Fruit fly (Drosophila melanogaster) whole organism, embryonic: ENCODE results near the gene Mst85C.

Source experiments
- ATbp ChIP-seq: fragments of 200-800 bp; sonication (Bioruptor generic); optimal IDR thresholded peaks from 2 replicates; lab custom pipeline; 2017; ENCODE audit warnings: missing biosample characterization, mild to moderate bottlenecking, missing genetic modification characterization, missing genetic modification reagents
- Blimp-1 ChIP-seq: fragments of 200-800 bp; sonication (Bioruptor generic); optimal IDR thresholded peaks from 3 replicates; lab custom pipeline; 2018; ENCODE audit warnings: missing biosample characterization, missing genetic modification characterization, mild to moderate bottlenecking, moderate library complexity, missing genetic modification reagents
- CG10543 ChIP-seq: fragments of 200-800 bp; sonication (Bioruptor generic); optimal IDR thresholded peaks from 3 replicates; lab custom pipeline; 2017; ENCODE audit warnings: missing biosample characterization, mild to moderate bottlenecking, missing genetic modification characterization, moderate library complexity
- CG10565 ChIP-seq: fragments of 200-800 bp; sonication (Bioruptor generic); optimal IDR thresholded peaks from 3 replicates; lab custom pipeline; 2016; ENCODE audit warnings: missing biosample characterization, mild to moderate bottlenecking, missing genetic modification characterization
- CG10654 ChIP-seq: fragments of 200-800 bp; sonication (Bioruptor generic); optimal IDR thresholded peaks from 2 replicates; lab custom pipeline; 2016; ENCODE audit warnings: missing biosample characterization, missing genetic modification characterization
- CG11085 ChIP-seq: fragments of 200-800 bp; sonication (Bioruptor generic); IDR thresholded peaks from 2 replicates; pipeline ENCODE4 v1.3.6; 2022; ENCODE audit warnings: missing biosample characterization, missing genetic modification characterization
- CG12155 ChIP-seq: fragments of 200-800 bp; sonication (Bioruptor generic); optimal IDR thresholded peaks from 3 replicates; lab custom pipeline; 2016; ENCODE audit warnings: missing biosample characterization, missing genetic modification characterization
- CG12219 ChIP-seq: fragments of 200-800 bp; sonication (Bioruptor generic); optimal IDR thresholded peaks from 3 replicates; lab custom pipeline; 2018; ENCODE audit warnings: missing biosample characterization, mild to moderate bottlenecking, missing genetic modification characterization
- CG13287 ChIP-seq: fragments of 200-800 bp; sonication (Bioruptor generic); IDR thresholded peaks from 2 replicates; pipeline ENCODE4 v1.3.6; 2022; ENCODE audit warnings: missing biosample characterization, missing genetic modification characterization; ENCODE audit not compliant: partially characterized antibody
- CG1602 ChIP-seq: fragments of 200-800 bp; sonication (Bioruptor generic); optimal IDR thresholded peaks from 3 replicates; lab custom pipeline; 2016; ENCODE audit warnings: missing biosample characterization, missing genetic modification characterization
- CG16813 ChIP-seq: fragments of 200-800 bp; sonication (Bioruptor generic); IDR thresholded peaks from 3 replicates; pipeline ENCODE4 v1.3.6; 2022; ENCODE audit warnings: missing biosample characterization, missing genetic modification characterization; ENCODE audit not compliant: partially characterized antibody
- CG17385 ChIP-seq: fragments of 200-800 bp; sonication (Bioruptor generic); optimal IDR thresholded peaks from 3 replicates; lab custom pipeline; 2018; ENCODE audit warnings: missing biosample characterization, mild to moderate bottlenecking, missing genetic modification characterization
- CG1792 ChIP-seq: fragments of 200-800 bp; sonication (Bioruptor generic); optimal IDR thresholded peaks from 2 replicates; lab custom pipeline; 2016; ENCODE audit warnings: missing biosample characterization, missing genetic modification characterization
- CG18764 ChIP-seq: fragments of 200-800 bp; sonication (Bioruptor generic); optimal IDR thresholded peaks from 3 replicates; lab custom pipeline; 2016; ENCODE audit warnings: missing biosample characterization, missing genetic modification characterization
- CG2712 ChIP-seq: fragments of 200-800 bp; optimal IDR thresholded peaks from 3 replicates; lab custom pipeline; 2019; ENCODE audit warnings: missing biosample characterization, mild to moderate bottlenecking, missing genetic modification characterization, moderate library complexity
- CG3163 ChIP-seq: fragments of 200-800 bp; sonication (Bioruptor generic); optimal IDR thresholded peaks from 3 replicates; lab custom pipeline; 2016; ENCODE audit warnings: missing biosample characterization, missing genetic modification characterization
- CG3726 ChIP-seq: fragments of 200-800 bp; sonication (Bioruptor generic); IDR thresholded peaks from 3 replicates; pipeline ENCODE4, ENCODE4 v1.3.6; 2022; ENCODE audit warnings: missing biosample characterization, missing genetic modification characterization
- CG6683 ChIP-seq: fragments of 200-800 bp; sonication (Bioruptor generic); optimal IDR thresholded peaks from 2 replicates; lab custom pipeline; 2017; ENCODE audit warnings: missing biosample characterization, mild to moderate bottlenecking, missing genetic modification characterization, missing genetic modification reagents
- CG9609 ChIP-seq: fragments of 200-800 bp; sonication (Bioruptor generic); optimal IDR thresholded peaks from 3 replicates; lab custom pipeline; 2016; ENCODE audit warnings: missing biosample characterization, missing genetic modification characterization
- CG9797 ChIP-seq: fragments of 200-800 bp; sonication (Bioruptor generic); optimal IDR thresholded peaks from 3 replicates; lab custom pipeline; 2018; ENCODE audit warnings: missing biosample characterization, mild to moderate bottlenecking, missing genetic modification characterization
- CG9876 ChIP-seq: fragments of 200-800 bp; sonication (Bioruptor generic); optimal IDR thresholded peaks from 2 replicates; lab custom pipeline; 2016; ENCODE audit warnings: missing biosample characterization, missing genetic modification characterization
- Dll ChIP-seq: fragments of 200-800 bp; sonication (Bioruptor generic); IDR thresholded peaks from 4 replicates; pipeline ENCODE4 v1.3.6; 2022; ENCODE audit warnings: missing biosample characterization, missing genetic modification characterization; ENCODE audit not compliant: partially characterized antibody
- Dp ChIP-seq: fragments of 200-800 bp; sonication (Bioruptor generic); optimal IDR thresholded peaks from 2 replicates; lab custom pipeline; 2018; ENCODE audit warnings: missing biosample characterization, mild to moderate bottlenecking, missing genetic modification characterization, moderate library complexity
- Drgx ChIP-seq: fragments of 200-800 bp; sonication (Bioruptor generic); IDR thresholded peaks from 2 replicates; pipeline ENCODE4 v1.3.6; 2022; ENCODE audit warnings: missing biosample characterization, missing genetic modification characterization
- ERR ChIP-seq: fragments of 200-800 bp; sonication (Bioruptor generic); optimal IDR thresholded peaks from 2 replicates; lab custom pipeline; 2016; ENCODE audit warnings: missing biosample characterization, missing genetic modification characterization
- Ets97D ChIP-seq: fragments of 200-800 bp; sonication (Bioruptor generic); optimal IDR thresholded peaks from 3 replicates; lab custom pipeline; 2016; ENCODE audit warnings: missing biosample characterization, missing genetic modification characterization
- H15 ChIP-seq: fragments of 200-800 bp; sonication (Bioruptor generic); IDR thresholded peaks from 3 replicates; pipeline ENCODE4 v1.3.6; 2022; ENCODE audit warnings: missing biosample characterization, missing genetic modification characterization
- Nf-YA ChIP-seq: fragments of 200-800 bp; sonication (Bioruptor generic); IDR thresholded peaks from 2 replicates; pipeline ENCODE4 v1.3.6; 2022; ENCODE audit warnings: missing biosample characterization, missing genetic modification characterization
- Spps ChIP-seq: fragments of 200-800 bp; sonication (Bioruptor generic); optimal IDR thresholded peaks from 2 replicates; lab custom pipeline; 2018; ENCODE audit warnings: missing biosample characterization, mild to moderate bottlenecking, missing genetic modification characterization
- Stat92E ChIP-seq, 3 experiments: fragments of >200 bp in 2 of 3; fragments of 200-800 bp in 1 of 3; sonication (Bioruptor generic) in 1 of 3; optimal IDR thresholded peaks; 2 replicates each; lab custom pipeline; 2017 to 2019; ENCODE audit warnings: missing biosample characterization in 3 of 3, missing genetic modification characterization in 3 of 3, mild to moderate bottlenecking in 1 of 3, moderate library complexity in 1 of 3
- Usf ChIP-seq: fragments of 200-800 bp; sonication (Bioruptor generic); optimal IDR thresholded peaks from 2 replicates; lab custom pipeline; 2017; ENCODE audit warnings: missing genotype, missing biosample characterization, missing genetic modification characterization
- da ChIP-seq: fragments of 200-800 bp; sonication (Bioruptor generic); optimal IDR thresholded peaks from 2 replicates; lab custom pipeline; 2016; ENCODE audit warnings: missing biosample characterization, missing genetic modification characterization
- danr ChIP-seq: fragments of 200-800 bp; sonication (Bioruptor generic); IDR thresholded peaks from 2 replicates; pipeline ENCODE4 v1.3.6; 2022; ENCODE audit warnings: missing biosample characterization, missing genetic modification characterization
- dimm ChIP-seq: fragments of 200-800 bp; sonication (Bioruptor generic); IDR thresholded peaks from 2 replicates; pipeline ENCODE4 v1.3.6; 2022; ENCODE audit warnings: missing biosample characterization, missing genetic modification characterization
- dmrt11E ChIP-seq: fragments of 200-800 bp; sonication (Bioruptor generic); optimal IDR thresholded peaks from 3 replicates; lab custom pipeline; 2018; ENCODE audit warnings: missing biosample characterization, mild to moderate bottlenecking, missing genetic modification characterization, moderate library complexity
- dpn ChIP-seq, 2 experiments: fragments of 200-800 bp; sonication (Bioruptor generic); optimal IDR thresholded peaks; 3 replicates each; lab custom pipeline; 2016; ENCODE audit warnings: missing biosample characterization in 2 of 2, missing genetic modification characterization in 2 of 2
- fd3F ChIP-seq: fragments of 200-800 bp; sonication (Bioruptor generic); optimal IDR thresholded peaks from 2 replicates; lab custom pipeline; 2018; ENCODE audit warnings: missing biosample characterization, mild to moderate bottlenecking, missing genetic modification characterization, moderate library complexity
- ftz-f1 ChIP-seq: fragments of 200-800 bp; sonication (Bioruptor generic); optimal IDR thresholded peaks from 2 replicates; lab custom pipeline; 2016; ENCODE audit warnings: missing biosample characterization, missing genetic modification characterization
- gro ChIP-seq: fragments of 200-800 bp; sonication (Bioruptor generic); optimal IDR thresholded peaks from 2 replicates; lab custom pipeline; 2016; ENCODE audit warnings: missing biosample characterization, missing genetic modification characterization
- hth ChIP-seq: fragments of >200 bp; optimal IDR thresholded peaks from 2 replicates; lab custom pipeline; 2017; ENCODE audit warnings: inconsistent platforms
- insv ChIP-seq, 2 experiments: fragments of 200-800 bp; sonication (Bioruptor generic); optimal IDR thresholded peaks; 3 replicates each; lab custom pipeline; 2016 to 2018; ENCODE audit warnings: missing biosample characterization in 2 of 2, missing genetic modification characterization in 2 of 2
- lola ChIP-seq, 3 experiments: fragments of >200 bp in 2 of 3; fragments of 200-800 bp in 1 of 3; sonication (Bioruptor generic) in 1 of 3; optimal IDR thresholded peaks; 2 replicates each; lab custom pipeline; 2017 to 2019; ENCODE audit warnings: missing biosample characterization in 3 of 3, missing genetic modification characterization in 3 of 3, mild to moderate bottlenecking in 1 of 3, moderate library complexity in 1 of 3
- pho ChIP-seq: fragments of 200-800 bp; sonication (Bioruptor generic); optimal IDR thresholded peaks from 2 replicates; lab custom pipeline; 2016; ENCODE audit warnings: missing biosample characterization, missing genetic modification characterization
- repo ChIP-seq: fragments of 200-800 bp; sonication (Bioruptor generic); optimal IDR thresholded peaks from 2 replicates; lab custom pipeline; 2016; ENCODE audit warnings: missing biosample characterization, missing genetic modification characterization
- rib ChIP-seq: fragments of 200-800 bp; sonication (Bioruptor generic); IDR thresholded peaks from 2 replicates; pipeline ENCODE4 v1.3.6; 2022; ENCODE audit warnings: missing biosample characterization, missing genetic modification characterization
- sc ChIP-seq, 3 experiments: fragments of >200 bp in 2 of 3; fragments of 200-800 bp in 1 of 3; sonication (Bioruptor generic) in 1 of 3; optimal IDR thresholded peaks; 2 replicates in 2 of 3; 3 replicates in 1 of 3; lab custom pipeline; 2017; ENCODE audit warnings: mild to moderate bottlenecking in 1 of 3, missing biosample characterization in 1 of 3, missing genetic modification characterization in 1 of 3, missing genetic modification reagents in 1 of 3
- sisA ChIP-seq: fragments of 200-800 bp; sonication (Bioruptor generic); IDR thresholded peaks from 2 replicates; pipeline ENCODE4 v1.3.6; 2022; ENCODE audit warnings: missing biosample characterization, missing genetic modification characterization
- slou ChIP-seq: fragments of 200-800 bp; sonication (Bioruptor generic); optimal IDR thresholded peaks from 3 replicates; lab custom pipeline; 2016; ENCODE audit warnings: missing biosample characterization, missing genetic modification characterization
- tx ChIP-seq: fragments of 200-800 bp; sonication (Bioruptor generic); optimal IDR thresholded peaks from 2 replicates; lab custom pipeline; 2016; ENCODE audit warnings: missing biosample characterization, missing genetic modification characterization

Mst85C gene

dm6 chr3R:9057398-9058058 lies 9.1 kb downstream of the Mst85C start (continued):
- TF ChIP-seq dimm (GFP tag; lab: Robert Waterston, UW) (no peak), rib (GFP tag; lab: Robert Waterston, UW) (no peak), ATbp (GFP tag; lab: Kevin White, UChicago) (peak; percentile 92), da (GFP tag; lab: Kevin White, UChicago) (peak; percentile 10), repo (GFP tag; lab: Kevin White, UChicago) (peak; percentile 23), Blimp-1 (GFP tag; lab: Kevin White, UChicago) (peak; percentile 100), pho (GFP tag; lab: Kevin White, UChicago) (peak; percentile 67), hth (no peak), CG11085 (GFP tag; lab: Robert Waterston, UW) (no peak), ftz-f1 (GFP tag; lab: Kevin White, UChicago) (peak; percentile 68), Stat92E (GFP tag; optimal IDR thresholded peaks at IDR 0.05; lab: Kevin White, UChicago) (peak in 1 of 3 experiments; percentile 93), CG2712 (tag; lab: Kevin White, UChicago) (peak; percentile 100), slou (GFP tag; lab: Kevin White, UChicago) (peak; percentile 75), dmrt11E (tag; lab: Kevin White, UChicago) (peak; percentile 98), CG9609 (GFP tag; lab: Kevin White, UChicago) (peak; percentile 36), CG10565 (GFP tag; lab: Kevin White, UChicago) (peak; percentile 20), Nf-YA (GFP tag; lab: Robert Waterston, UW) (no peak), Drgx (GFP tag; lab: Robert Waterston, UW) (no peak), Spps (peak; percentile 99), gro (GFP tag; lab: Kevin White, UChicago) (peak; percentile 26), CG10543 (GFP tag; lab: Kevin White, UChicago) (peak; percentile 98), Dp (GFP tag; lab: Kevin White, UChicago) (peak; percentile 5), CG3163 (GFP tag; lab: Kevin White, UChicago) (peak; percentile 96), sisA (GFP tag; lab: Robert Waterston, UW) (no peak), CG1602 (GFP tag; lab: Kevin White, UChicago) (peak; percentile 92), CG12219 (GFP tag; lab: Kevin White, UChicago) (peak; percentile 91), Usf (GFP tag; lab: Kevin White, UChicago) (peak; percentile 92), Dll (GFP tag; lab: Robert Waterston, UW) (no peak), fd3F (peak; percentile 97), CG3726 (GFP tag; lab: Robert Waterston, UW) (no peak), dpn (GFP tag; optimal IDR thresholded peaks at IDR 0.05; lab: Kevin White, UChicago) (peak; percentile 59 to 96), sc (optimal IDR thresholded peaks at IDR 0.05; lab: Kevin White, UChicago) (no peak), sc (GFP tag; optimal IDR thresholded peaks at IDR 0.05; lab: Kevin White, UChicago) (peak; percentile 96), CG16813 (GFP tag; lab: Robert Waterston, UW) (no peak), lola (GFP tag; optimal IDR thresholded peaks at IDR 0.05; lab: Kevin White, UChicago) (peak in 1 of 3 experiments; percentile 99), CG10654 (GFP tag; lab: Kevin White, UChicago) (peak; percentile 95), insv (GFP tag; optimal IDR thresholded peaks at IDR 0.05; lab: Kevin White, UChicago) (peak in 1 of 2 experiments; percentile 81), CG17385 (peak; percentile 95), danr (GFP tag; lab: Robert Waterston, UW) (no peak), CG13287 (GFP tag; lab: Robert Waterston, UW) (no peak), CG1792 (GFP tag; lab: Kevin White, UChicago) (peak; percentile 28), CG6683 (GFP tag; lab: Kevin White, UChicago) (peak; percentile 98), CG12155 (GFP tag; lab: Kevin White, UChicago) (peak; percentile 94), tx (GFP tag; lab: Kevin White, UChicago) (peak; percentile 39), CG9876 (peak; percentile 6), H15 (GFP tag; lab: Robert Waterston, UW) (no peak), CG9797 (GFP tag; lab: Kevin White, UChicago) (peak; percentile 48), Ets97D (no peak), ERR (peak; percentile 58), CG18764 (GFP tag; lab: Kevin White, UChicago) (peak; percentile 93)
